Fruit fly (Drosophila melanogaster): ENCODE data around the gene AhcyL2.

DNA sequence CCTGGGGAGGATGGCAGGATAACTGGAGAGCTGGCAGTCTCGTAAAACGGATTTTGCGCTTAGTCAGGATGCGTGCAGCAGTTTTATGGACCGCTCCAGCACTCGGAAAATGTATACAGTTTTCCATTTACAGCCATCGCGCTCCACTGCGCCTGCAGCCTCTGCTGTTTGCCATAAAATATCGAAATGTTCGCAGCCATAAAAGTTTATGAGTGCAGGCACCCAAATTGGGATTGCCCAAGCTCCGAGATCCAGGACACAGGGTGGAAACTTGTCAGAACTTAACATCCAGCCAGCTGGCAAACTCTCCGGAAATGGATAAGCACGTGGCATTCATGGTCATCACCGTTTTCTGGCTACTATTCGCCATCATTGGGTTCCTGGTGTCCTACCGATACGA lies 7.1 kb downstream of the AhcyL2 start, which contains the start of gene VhaM9.7-d:
- TF ChIP-seq h (optimal IDR thresholded peaks at IDR 0.05): no peak
- no peak for TF ChIP-seq ttk (optimal IDR thresholded peaks at IDR 0.05)
- TF ChIP-seq psq (optimal IDR thresholded peaks at IDR 0.05): no peak
- TF ChIP-seq insv (optimal IDR thresholded peaks at IDR 0.05): no peak
- TF ChIP-seq Sin3A (optimal IDR thresholded peaks at IDR 0.05): no peak
- TF ChIP-seq Myc (optimal IDR thresholded peaks at IDR 0.05): no peak

All from Kc167 (cell line).